Fruit fly (Drosophila melanogaster) Kc167 (cell line): ENCODE data around the gene CG15387.

Experiments
- Myc ChIP-seq: fragments of >200 bp; optimal IDR thresholded peaks from 2 replicates; lab custom pipeline; 2017; ENCODE audit warnings: missing external identifiers
- Sin3A ChIP-seq: fragments of >200 bp; optimal IDR thresholded peaks from 2 replicates; lab custom pipeline; 2018; ENCODE audit warnings: missing external identifiers
- h ChIP-seq: fragments of >200 bp; optimal IDR thresholded peaks from 3 replicates; lab custom pipeline; 2018; ENCODE audit warnings: missing external identifiers
- insv ChIP-seq: fragments of >200 bp; optimal IDR thresholded peaks from 3 replicates; lab custom pipeline; 2018; ENCODE audit warnings: missing external identifiers
- psq ChIP-seq: fragments of >200 bp; optimal IDR thresholded peaks from 2 replicates; lab custom pipeline; 2017; ENCODE audit warnings: missing external identifiers

DNA sequence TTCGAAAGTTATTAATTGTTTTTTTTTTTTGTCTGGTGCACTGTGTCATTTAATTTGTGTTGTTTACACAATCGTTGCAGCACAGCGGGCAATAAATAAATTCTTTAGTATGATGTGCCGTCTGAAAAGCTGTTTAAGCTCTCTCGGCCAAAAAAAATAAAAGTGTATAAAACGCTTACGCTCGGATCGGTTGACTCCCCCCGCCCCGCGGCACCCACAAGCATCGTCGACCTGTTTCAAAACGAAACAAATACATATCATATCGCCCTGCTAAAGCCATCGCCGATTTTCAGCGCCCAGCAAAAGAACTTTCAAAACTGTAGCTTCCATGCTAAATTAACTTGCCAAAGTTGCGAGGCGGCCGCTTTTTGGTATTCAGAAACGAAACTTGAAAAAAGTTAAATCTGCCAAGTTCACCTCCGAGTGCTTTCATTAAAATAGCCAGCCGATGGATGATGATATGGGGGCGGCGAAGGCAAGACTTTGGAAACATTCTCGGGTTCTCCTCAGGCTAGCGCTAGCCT is 31.7 kb downstream of the CG15387 start:
- TF ChIP-seq psq (lab: Kevin White, UChicago) (no peak), h (lab: Kevin White, UChicago) (peak; percentile 32), insv (peak; percentile 22), Myc (lab: Kevin White, UChicago) (no peak), Sin3A (no peak)
